Worm (Caenorhabditis elegans) whole organism, L4 larva: ENCODE measurements around the gene R10E9.2.

Source experiments
- F26F4.8 ChIP-seq: fragments of 200-800 bp; sonication (Bioruptor generic); conservative IDR thresholded peaks from 2 replicates; pipeline ENCODE4 v1.3.6; 2022; ENCODE audit warnings: missing genetic modification characterization, missing compliant biosample characterization
- F49E8.2 ChIP-seq: sonication (generic microtip); optimal IDR thresholded peaks from 2 replicates; lab custom pipeline; 2016; ENCODE audit warnings: missing compliant biosample characterization, mild to moderate bottlenecking, missing genetic modification characterization, borderline replicate concordance
- R02D3.7 ChIP-seq: fragments of 150-350 bp; sonication (generic microtip); optimal IDR thresholded peaks from 3 replicates; lab custom pipeline; 2014; ENCODE audit warnings: missing biosample characterization, missing genetic modification characterization
- T20F7.1 ChIP-seq: fragments of 200-800 bp; sonication (Bioruptor generic); optimal IDR thresholded peaks from 2 replicates; lab custom pipeline; 2018; ENCODE audit warnings: mild to moderate bottlenecking, missing genetic modification characterization, missing compliant biosample characterization
- T26A8.4 ChIP-seq: fragments of 200-800 bp; sonication (Bioruptor generic); IDR thresholded peaks from 2 replicates; pipeline ENCODE4 v1.3.6; 2022; ENCODE audit warnings: missing genetic modification characterization, missing compliant biosample characterization
- Y48G9A.11 ChIP-seq: fragments of 200-800 bp; sonication (Bioruptor generic); IDR thresholded peaks from 2 replicates; pipeline ENCODE4 v1.3.6; 2022; ENCODE audit warnings: missing genetic modification reagents, missing genetic modification characterization, missing compliant biosample characterization
- ZK337.2 ChIP-seq: fragments of 200-800 bp; sonication (Bioruptor generic); IDR thresholded peaks from 2 replicates; pipeline ENCODE4 v1.3.6; 2022; ENCODE audit warnings: missing genetic modification reagents, missing genetic modification characterization, missing compliant biosample characterization
- aha-1 ChIP-seq: fragments of 150-350 bp; peaks from one replicate; lab custom pipeline; 2014; ENCODE audit warnings: missing biosample characterization, missing genetic modification characterization
- ceh-32 ChIP-seq: sonication (generic microtip); optimal IDR thresholded peaks from 2 replicates; lab custom pipeline; 2016; ENCODE audit warnings: mild to moderate bottlenecking, missing genetic modification characterization, missing compliant biosample characterization; ENCODE audit not compliant: poor library complexity
- ces-1 ChIP-seq: fragments of 150-350 bp; sonication (generic microtip); optimal IDR thresholded peaks from 4 replicates; lab custom pipeline; 2014; ENCODE audit warnings: missing biosample characterization, missing genetic modification reagents, missing genetic modification characterization
- ctbp-1 ChIP-seq: fragments of 200-800 bp; sonication (Bioruptor generic); IDR thresholded peaks from 2 replicates; pipeline ENCODE4 v1.3.6; 2022; ENCODE audit warnings: missing genetic modification reagents, missing genetic modification characterization, missing compliant biosample characterization
- daf-16 ChIP-seq, 3 experiments: sonication (generic microtip); optimal IDR thresholded peaks; 2 replicates each; lab custom pipeline; 2016 to 2017; ENCODE audit warnings: missing genetic modification characterization in 3 of 3, missing genetic modification reagents in 3 of 3, mild to moderate bottlenecking in 2 of 3, missing compliant biosample characterization in 2 of 3, missing biosample characterization in 1 of 3, moderate library complexity in 1 of 3
- daf-19 ChIP-seq: fragments of 200-800 bp; sonication (Bioruptor generic); conservative IDR thresholded peaks from 2 replicates; pipeline ENCODE4 v1.3.6; 2022; ENCODE audit warnings: missing genetic modification characterization, missing compliant biosample characterization
- dmd-6 ChIP-seq: fragments of 200-800 bp; sonication (Bioruptor generic); IDR thresholded peaks from 2 replicates; pipeline ENCODE4 v1.3.6; 2022; ENCODE audit warnings: missing genetic modification reagents, missing genetic modification characterization, missing compliant biosample characterization
- dmd-8 ChIP-seq: fragments of 200-800 bp; sonication (Bioruptor generic); IDR thresholded peaks from 2 replicates; pipeline ENCODE4 v1.3.6; 2022; ENCODE audit warnings: missing genetic modification characterization, missing compliant biosample characterization
- dmd-9 ChIP-seq: fragments of 200-800 bp; sonication (Bioruptor generic); IDR thresholded peaks from 2 replicates; pipeline ENCODE4 v1.3.6; 2022; ENCODE audit warnings: missing genetic modification reagents, missing genetic modification characterization, missing compliant biosample characterization
- dpl-1 ChIP-seq: fragments of 150-350 bp; optimal IDR thresholded peaks from 2 replicates; lab custom pipeline; 2014; ENCODE audit warnings: missing biosample characterization, missing genetic modification reagents, missing genetic modification characterization
- egl-43 ChIP-seq: fragments of 200-800 bp; sonication (Bioruptor generic); IDR thresholded peaks from 2 replicates; pipeline ENCODE4 v1.3.6; 2022; ENCODE audit warnings: missing genetic modification reagents, missing genetic modification characterization, missing compliant biosample characterization
- fkh-10 ChIP-seq: fragments of 150-350 bp; optimal IDR thresholded peaks from 2 replicates; lab custom pipeline; 2014; ENCODE audit warnings: missing biosample characterization, missing genetic modification reagents, missing genetic modification characterization
- fos-1 ChIP-seq: fragments of 150-350 bp; optimal IDR thresholded peaks from 2 replicates; lab custom pipeline; 2014; ENCODE audit warnings: missing biosample characterization, missing genetic modification characterization
- hlh-11 ChIP-seq: fragments of 200-800 bp; sonication (Bioruptor generic); optimal IDR thresholded peaks from 2 replicates; lab custom pipeline; 2018; ENCODE audit warnings: mild to moderate bottlenecking, missing genetic modification characterization, missing compliant biosample characterization
- hlh-30 ChIP-seq: sonication (generic microtip); optimal IDR thresholded peaks from 2 replicates; lab custom pipeline; 2017; ENCODE audit warnings: antibody characterized with exemption, mild to moderate bottlenecking, missing genetic modification characterization, missing compliant biosample characterization; ENCODE audit not compliant: insufficient read depth
- hmg-1.1 ChIP-seq: fragments of 200-800 bp; sonication (Bioruptor generic); IDR thresholded peaks from 2 replicates; pipeline ENCODE4 v1.3.6; 2022; ENCODE audit warnings: missing genetic modification reagents, missing genetic modification characterization, missing compliant biosample characterization
- lim-7 ChIP-seq: fragments of 200-800 bp; sonication (Bioruptor generic); IDR thresholded peaks from 2 replicates; pipeline ENCODE4 v1.3.6; 2022; ENCODE audit warnings: missing genetic modification characterization, missing compliant biosample characterization
- lin-1 ChIP-seq: fragments of 200-800 bp; sonication (Bioruptor generic); IDR thresholded peaks from 2 replicates; pipeline ENCODE4 v1.3.6; 2022; ENCODE audit warnings: missing genetic modification reagents, missing genetic modification characterization, missing compliant biosample characterization
- lin-13 ChIP-seq: fragments of 150-350 bp; optimal IDR thresholded peaks from 2 replicates; lab custom pipeline; 2014; ENCODE audit warnings: missing biosample characterization, missing genetic modification reagents, missing genetic modification characterization
- lir-3 ChIP-seq: sonication (generic microtip); optimal IDR thresholded peaks from 2 replicates; lab custom pipeline; 2016; ENCODE audit warnings: mild to moderate bottlenecking, missing genetic modification characterization, missing compliant biosample characterization
- lsy-2 ChIP-seq, 2 experiments: fragments of 150-350 bp in 1 of 2; sonication (generic microtip) in 1 of 2; optimal IDR thresholded peaks; 2 replicates each; lab custom pipeline; 2014 to 2017; ENCODE audit warnings: missing biosample characterization in 2 of 2, missing genetic modification characterization in 2 of 2
- mdl-1 ChIP-seq, 2 experiments: fragments of 150-350 bp in 1 of 2; sonication (generic microtip) in 1 of 2; optimal IDR thresholded peaks; 2 replicates each; lab custom pipeline; 2014 to 2017; ENCODE audit warnings: missing biosample characterization in 2 of 2, missing genetic modification characterization in 2 of 2
- mep-1 ChIP-seq: fragments of 150-350 bp; sonication (generic microtip); optimal IDR thresholded peaks from 3 replicates; lab custom pipeline; 2014; ENCODE audit warnings: missing biosample characterization, missing genetic modification characterization
- nhr-10 ChIP-seq: fragments of 150-350 bp; optimal IDR thresholded peaks from 2 replicates; lab custom pipeline; 2014; ENCODE audit warnings: missing biosample characterization, missing genetic modification characterization
- nhr-102 ChIP-seq: sonication (generic microtip); optimal IDR thresholded peaks from 2 replicates; lab custom pipeline; 2016; ENCODE audit warnings: mild to moderate bottlenecking, missing genetic modification characterization, moderate library complexity, missing compliant biosample characterization
- nhr-11 ChIP-seq: fragments of 150-350 bp; optimal IDR thresholded peaks from 2 replicates; lab custom pipeline; 2014; ENCODE audit warnings: missing biosample characterization, missing genetic modification characterization
- nhr-28 ChIP-seq: fragments of 150-350 bp; optimal IDR thresholded peaks from 2 replicates; lab custom pipeline; 2014; ENCODE audit warnings: missing biosample characterization, missing genetic modification characterization
- nhr-77 ChIP-seq: fragments of 150-350 bp; optimal IDR thresholded peaks from 2 replicates; lab custom pipeline; 2014; ENCODE audit warnings: missing biosample characterization, missing genetic modification characterization
- pqm-1 ChIP-seq: sonication (generic microtip); optimal IDR thresholded peaks from 2 replicates; lab custom pipeline; 2017; ENCODE audit warnings: missing biosample characterization, missing genetic modification characterization
- skn-1 ChIP-seq: fragments of 150-350 bp; optimal IDR thresholded peaks from 2 replicates; lab custom pipeline; 2014; ENCODE audit warnings: missing biosample characterization, missing genetic modification characterization
- snpc-4 ChIP-seq: fragments of 150-350 bp; optimal IDR thresholded peaks from 2 replicates; lab custom pipeline; 2014; ENCODE audit warnings: missing biosample characterization, missing genetic modification characterization
- unc-62 ChIP-seq, 3 experiments: fragments of 150-350 bp in 1 of 3; sonication (generic microtip); optimal IDR thresholded peaks in 2 of 3; peaks in 1 of 3; 1 replicate in 1 of 3; 2 replicates in 2 of 3; lab custom pipeline; 2014 to 2017; ENCODE audit warnings: missing biosample characterization in 3 of 3, missing genetic modification characterization in 3 of 3, missing genetic modification reagents in 3 of 3, missing genotype in 1 of 3
- zfp-3 ChIP-seq: fragments of 200-800 bp; sonication (Bioruptor generic); conservative IDR thresholded peaks from 2 replicates; pipeline ENCODE4 v1.3.6; 2022; ENCODE audit warnings: missing genetic modification reagents, missing genetic modification characterization, missing compliant biosample characterization
- zip-2 ChIP-seq: fragments of 150-350 bp; optimal IDR thresholded peaks from 2 replicates; lab custom pipeline; 2014; ENCODE audit warnings: missing biosample characterization, missing genetic modification characterization

R10E9.2 gene

ce11 chrIII:3959206-3959605, 4.9 kb downstream of the R10E9.2 start:
- TF ChIP-seq ZK337.2 (GFP tag; lab: Robert Waterston, UW) (no peak), nhr-28 (tag; lab: Kevin White, UChicago) (peak; percentile 8), hlh-30 (tag; lab: Kevin White, UChicago) (peak; percentile 44), mdl-1 (tag; optimal IDR thresholded peaks at IDR 0.05; lab: Kevin White, UChicago) (peak in 1 of 2 experiments; percentile 25), hlh-11 (tag; lab: Kevin White, UChicago) (peak; percentile 20), aha-1 (tag; lab: Kevin White, UChicago) (peak; percentile 84), dmd-6 (GFP tag; lab: Robert Waterston, UW) (peak; percentile 16; the same call in 1 of the 2 replicates), lir-3 (tag; lab: Kevin White, UChicago) (no peak)

ce11 chrIII:3957850-3958249, 6.3 kb downstream of the R10E9.2 start:
- TF ChIP-seq aha-1 (tag; lab: Kevin White, UChicago): peak; percentile 60
- TF ChIP-seq zfp-3: no peak

DNA sequence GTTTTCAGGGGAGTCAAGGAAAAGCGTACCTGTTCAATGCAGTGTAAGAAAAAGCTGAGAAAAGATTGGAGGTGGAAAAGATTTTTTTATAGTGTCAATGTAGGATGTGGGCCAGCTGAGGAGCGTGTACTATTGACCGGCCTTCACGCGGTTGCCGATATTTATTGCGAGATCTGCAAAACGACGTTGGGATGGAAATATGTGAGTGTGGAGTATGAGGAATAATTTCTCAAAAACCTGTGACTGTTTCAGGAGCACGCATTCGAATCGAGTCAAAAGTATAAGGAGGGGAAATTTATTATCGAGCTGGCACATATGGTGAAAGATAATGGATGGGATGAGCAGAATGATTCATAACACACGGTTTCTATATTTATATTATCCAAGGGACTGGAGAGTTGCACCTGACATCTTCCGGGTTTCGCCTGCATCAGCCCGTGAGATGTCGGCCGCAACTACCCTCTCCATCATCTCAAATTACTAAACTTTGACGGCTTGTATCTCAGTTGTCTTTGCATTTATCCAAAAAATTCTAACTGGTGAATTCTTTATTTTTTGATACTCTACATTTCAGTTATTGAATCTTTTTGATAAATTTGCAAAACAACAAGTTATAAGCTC, 6.9 kb downstream of the R10E9.2 start:
- TF ChIP-seq aha-1 (tag; lab: Kevin White, UChicago): peak; percentile 18
- 0 out of 2 replicates have a peak, but pooled peaks have one; percentile 62 for TF ChIP-seq daf-19 (GFP tag; lab: Robert Waterston, UW)
- peak; percentile 1 for TF ChIP-seq snpc-4 (tag; lab: Kevin White, UChicago)
- TF ChIP-seq nhr-11: no peak
- 0 out of 2 replicates have a peak, but pooled peaks have one; percentile 53 for TF ChIP-seq egl-43 (GFP tag; lab: Robert Waterston, UW)

DNA sequence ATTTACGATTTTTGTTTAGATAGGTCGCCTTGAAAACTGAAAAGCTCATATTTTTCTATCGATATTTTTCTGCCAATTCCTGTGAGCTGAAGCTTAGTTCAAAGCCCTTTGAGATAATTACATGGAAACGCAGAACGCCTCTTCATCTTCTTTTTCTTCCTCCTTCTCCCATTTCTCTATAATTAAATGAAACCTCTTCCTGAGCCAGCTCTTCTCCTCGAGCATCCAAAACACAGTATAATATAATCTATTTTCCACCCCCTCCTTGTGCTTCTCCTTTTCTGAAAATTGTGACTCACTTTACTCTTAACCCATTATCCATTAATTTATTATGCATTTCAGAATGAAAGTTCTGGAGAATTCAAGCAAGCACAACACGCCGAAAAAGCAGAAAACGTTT, 7.8 kb downstream of the R10E9.2 start, which contains the start of gene F37A8.5:
Gene F37A8.5 (plus strand): TSS at position 332 of the 400 bp plus-strand sequence.
- peak; percentile 15 for TF ChIP-seq ces-1 (GFP tag; lab: Kevin White, UChicago)
- no peak for TF ChIP-seq daf-16 (GFP tag; optimal IDR thresholded peaks at IDR 0.05; lab: Kevin White, UChicago)
- TF ChIP-seq daf-16 (tag; optimal IDR thresholded peaks at IDR 0.05; lab: Kevin White, UChicago): no peak
- no peak for TF ChIP-seq skn-1 (tag; lab: Kevin White, UChicago)
- peak in 1 of 2 experiments; percentile 10 for TF ChIP-seq lsy-2 (tag; optimal IDR thresholded peaks at IDR 0.05; lab: Kevin White, UChicago)
- TF ChIP-seq, all 104 proteins: peak for 2

DNA sequence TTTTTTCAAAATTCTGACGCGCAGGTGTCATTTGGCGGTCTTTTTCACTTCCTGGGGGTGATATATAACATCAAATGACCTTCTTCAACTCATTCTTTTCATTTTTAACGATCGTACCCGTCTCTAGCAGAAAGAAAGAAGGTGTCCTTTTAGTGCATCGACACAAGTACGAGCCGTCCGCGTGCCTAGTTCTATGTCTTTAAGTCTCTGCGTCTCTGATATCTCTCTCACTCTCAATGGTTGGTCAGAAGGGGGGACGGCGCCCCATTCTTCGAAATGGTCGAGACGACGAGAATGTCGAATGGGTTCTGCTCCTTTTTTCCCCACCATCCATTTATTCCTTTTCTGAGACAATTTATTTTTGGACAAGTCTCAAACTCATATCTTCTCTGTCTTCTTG, 8.5 kb downstream of the R10E9.2 start:
- TF ChIP-seq T26A8.4 (no peak), dmd-9 (no peak), R02D3.7 (tag; lab: Kevin White, UChicago) (no peak), zip-2 (tag; lab: Kevin White, UChicago) (no peak), dmd-8 (no peak), snpc-4 (tag; lab: Kevin White, UChicago) (no peak), hlh-11 (tag; lab: Kevin White, UChicago) (peak; percentile 1), dpl-1 (GFP tag; lab: Kevin White, UChicago) (no peak), F49E8.2 (tag; lab: Kevin White, UChicago) (no peak), mdl-1 (tag; optimal IDR thresholded peaks at IDR 0.05; lab: Kevin White, UChicago) (peak in 1 of 2 experiments; percentile 43), nhr-11 (peak; percentile 49), fos-1 (tag; lab: Kevin White, UChicago) (no peak), lin-13 (GFP tag; lab: Kevin White, UChicago) (no peak), nhr-10 (tag; lab: Kevin White, UChicago) (no peak), lir-3 (tag; lab: Kevin White, UChicago) (no peak), lim-7 (GFP tag; lab: Robert Waterston, UW) (no peak), F26F4.8 (no peak), nhr-77 (tag; lab: Kevin White, UChicago) (no peak), pqm-1 (no peak), Y48G9A.11 (GFP tag; lab: Robert Waterston, UW) (no peak), ctbp-1 (0 out of 2 replicates have a peak, but pooled peaks have one; percentile 12), lsy-2 (tag; optimal IDR thresholded peaks at IDR 0.05; lab: Kevin White, UChicago) (peak in 1 of 2 experiments; percentile 69), mep-1 (tag; lab: Kevin White, UChicago) (peak; percentile 69), nhr-102 (tag; lab: Kevin White, UChicago) (no peak), lin-1 (GFP tag; lab: Robert Waterston, UW) (no peak), ceh-32 (tag; lab: Kevin White, UChicago) (no peak), T20F7.1 (GFP tag; lab: Kevin White, UChicago) (no peak), fkh-10 (peak; percentile 66), unc-62 (GFP tag; optimal IDR thresholded peaks at IDR 0.05 in 1 of 2; lab: Kevin White, UChicago) (peak in 1 of 2 experiments; percentile 57), unc-62 (tag; optimal IDR thresholded peaks at IDR 0.05; lab: Kevin White, UChicago) (no peak), hmg-1.1 (peak; percentile 62)
